Worm (Caenorhabditis elegans) whole organism, L3 larva: ENCODE data around the gene Y66D12A.13.

ENCODE experiments used
- R02D3.7 ChIP-seq: fragments of 150-350 bp; optimal IDR thresholded peaks from 2 replicates; lab custom pipeline; 2014; ENCODE audit warnings: missing biosample characterization, missing genetic modification characterization
- ZK546.5 ChIP-seq: sonication (generic microtip); optimal IDR thresholded peaks from 2 replicates; lab custom pipeline; 2017; ENCODE audit warnings: missing biosample characterization, missing genetic modification characterization
- ama-1 ChIP-seq: fragments of 150-350 bp; optimal IDR thresholded peaks from 2 replicates; lab custom pipeline; 2018
- ceh-28 ChIP-seq: fragments of 150-350 bp; optimal IDR thresholded peaks from 2 replicates; lab custom pipeline; 2014; ENCODE audit warnings: missing biosample characterization, missing genetic modification reagents, missing genetic modification characterization
- ceh-82 ChIP-seq: fragments of 150-350 bp; optimal IDR thresholded peaks from 2 replicates; lab custom pipeline; 2014; ENCODE audit warnings: missing biosample characterization, missing genetic modification characterization
- ceh-9 ChIP-seq: sonication (generic microtip); optimal IDR thresholded peaks from 2 replicates; lab custom pipeline; 2018; ENCODE audit warnings: missing biosample characterization, missing genetic modification characterization
- daf-12 ChIP-seq: fragments of 150-350 bp; optimal IDR thresholded peaks from 2 replicates; lab custom pipeline; 2014; ENCODE audit warnings: missing biosample characterization, missing genetic modification reagents, missing genetic modification characterization
- egl-27 ChIP-seq: sonication (generic microtip); optimal IDR thresholded peaks from 4 replicates; lab custom pipeline; 2017; ENCODE audit warnings: missing biosample characterization, missing genetic modification reagents, missing genetic modification characterization
- egl-5 ChIP-seq: fragments of 150-350 bp; optimal IDR thresholded peaks from 2 replicates; lab custom pipeline; 2017; ENCODE audit warnings: missing biosample characterization, missing genetic modification reagents, missing genetic modification characterization, inconsistent platforms
- elt-1 ChIP-seq: fragments of 150-350 bp; optimal IDR thresholded peaks from 2 replicates; lab custom pipeline; 2014; ENCODE audit warnings: missing biosample characterization, missing genetic modification characterization
- elt-2 ChIP-seq: sonication (generic microtip); optimal IDR thresholded peaks from 2 replicates; lab custom pipeline; 2016; ENCODE audit warnings: missing genetic modification reagents, mild to moderate bottlenecking, missing genetic modification characterization, missing compliant biosample characterization
- elt-3 ChIP-seq, 3 experiments: fragments of 150-350 bp in 1 of 3; sonication (generic microtip) in 2 of 3; optimal IDR thresholded peaks; 2 replicates in 2 of 3; 4 replicates in 1 of 3; lab custom pipeline; 2014 to 2017; ENCODE audit warnings: missing biosample characterization in 3 of 3, missing genetic modification characterization in 3 of 3
- eor-1 ChIP-seq, 2 experiments: fragments of 150-350 bp; optimal IDR thresholded peaks; 2 replicates each; lab custom pipeline; 2014 to 2018; ENCODE audit warnings: missing biosample characterization in 2 of 2, missing genetic modification characterization in 2 of 2
- fkh-10 ChIP-seq: sonication (generic microtip); optimal IDR thresholded peaks from 2 replicates; lab custom pipeline; 2017; ENCODE audit warnings: missing biosample characterization, missing genetic modification reagents, missing genetic modification characterization
- fkh-2 ChIP-seq: fragments of 150-350 bp; optimal IDR thresholded peaks from 2 replicates; lab custom pipeline; 2014; ENCODE audit warnings: missing biosample characterization, missing genetic modification reagents, missing genetic modification characterization
- fos-1 ChIP-seq: fragments of 150-350 bp; optimal IDR thresholded peaks from 2 replicates; lab custom pipeline; 2014; ENCODE audit warnings: missing biosample characterization, missing genetic modification characterization
- jun-1 ChIP-seq: fragments of 150-350 bp; optimal IDR thresholded peaks from 2 replicates; lab custom pipeline; 2014; ENCODE audit warnings: missing biosample characterization, missing genetic modification reagents, missing genetic modification characterization
- lin-15B ChIP-seq: fragments of 150-350 bp; optimal IDR thresholded peaks from 2 replicates; lab custom pipeline; 2014; ENCODE audit warnings: missing biosample characterization, missing genetic modification characterization
- lsy-12 ChIP-seq: sonication (generic microtip); optimal IDR thresholded peaks from 2 replicates; lab custom pipeline; 2016; ENCODE audit warnings: mild to moderate bottlenecking, missing genetic modification characterization, missing compliant biosample characterization
- mdl-1 ChIP-seq: fragments of 150-350 bp; optimal IDR thresholded peaks from 2 replicates; lab custom pipeline; 2014; ENCODE audit warnings: missing biosample characterization, missing genetic modification characterization
- mml-1 ChIP-seq: fragments of 150-350 bp; sonication (generic microtip); optimal IDR thresholded peaks from 3 replicates; lab custom pipeline; 2014; ENCODE audit warnings: missing biosample characterization, missing genetic modification characterization
- nfya-1 ChIP-seq: sonication (generic microtip); optimal IDR thresholded peaks from 2 replicates; lab custom pipeline; 2017; ENCODE audit warnings: missing genetic modification characterization, mild to moderate bottlenecking, missing compliant biosample characterization, antibody characterized with exemption, moderate library complexity; ENCODE audit not compliant: insufficient read depth
- nhr-11 ChIP-seq: fragments of 150-350 bp; optimal IDR thresholded peaks from 2 replicates; lab custom pipeline; 2014; ENCODE audit warnings: missing biosample characterization, missing genetic modification characterization
- nhr-12 ChIP-seq: fragments of 150-350 bp; optimal IDR thresholded peaks from 2 replicates; lab custom pipeline; 2014; ENCODE audit warnings: missing biosample characterization, missing genetic modification characterization
- nhr-237 ChIP-seq: fragments of 150-350 bp; optimal IDR thresholded peaks from 2 replicates; lab custom pipeline; 2014; ENCODE audit warnings: missing biosample characterization, missing genetic modification characterization
- nhr-25 ChIP-seq: sonication (generic microtip); optimal IDR thresholded peaks from 2 replicates; lab custom pipeline; 2017; ENCODE audit warnings: missing biosample characterization, missing genetic modification characterization
- nhr-67 ChIP-seq: fragments of 150-350 bp; optimal IDR thresholded peaks from 2 replicates; lab custom pipeline; 2014; ENCODE audit warnings: missing biosample characterization, missing genetic modification characterization
- nhr-77 ChIP-seq: fragments of 150-350 bp; optimal IDR thresholded peaks from 2 replicates; lab custom pipeline; 2014; ENCODE audit warnings: missing biosample characterization, missing genetic modification characterization
- pha-4 ChIP-seq: fragments of 150-350 bp; optimal IDR thresholded peaks from 2 replicates; lab custom pipeline; 2014; ENCODE audit warnings: missing biosample characterization, missing genetic modification reagents, missing genetic modification characterization
- pqm-1 ChIP-seq: fragments of 150-350 bp; optimal IDR thresholded peaks from 2 replicates; lab custom pipeline; 2017; ENCODE audit warnings: missing biosample characterization, missing genetic modification characterization, inconsistent platforms
- sea-2 ChIP-seq: fragments of 150-350 bp; sonication (generic microtip); optimal IDR thresholded peaks from 4 replicates; lab custom pipeline; 2014; ENCODE audit warnings: missing biosample characterization, missing genetic modification reagents, missing genetic modification characterization
- skn-1 ChIP-seq: fragments of 150-350 bp; optimal IDR thresholded peaks from 2 replicates; lab custom pipeline; 2014; ENCODE audit warnings: missing biosample characterization, missing genetic modification characterization
- tbx-2 ChIP-seq: sonication (generic microtip); optimal IDR thresholded peaks from 2 replicates; lab custom pipeline; 2016; ENCODE audit warnings: mild to moderate bottlenecking, missing genetic modification characterization, missing compliant biosample characterization
- unc-39 ChIP-seq: sonication (generic microtip); optimal IDR thresholded peaks from 4 replicates; lab custom pipeline; 2017; ENCODE audit warnings: missing biosample characterization, missing genetic modification characterization
- unc-62 ChIP-seq: fragments of 150-350 bp; sonication (generic microtip); optimal IDR thresholded peaks from 4 replicates; lab custom pipeline; 2014; ENCODE audit warnings: missing biosample characterization, missing genetic modification reagents, missing genetic modification characterization
- zag-1 ChIP-seq: fragments of 150-350 bp; optimal IDR thresholded peaks from 2 replicates; lab custom pipeline; 2014; ENCODE audit warnings: missing biosample characterization, missing genetic modification characterization
- ztf-4 ChIP-seq: fragments of 150-350 bp; optimal IDR thresholded peaks from 2 replicates; lab custom pipeline; 2014; ENCODE audit warnings: missing biosample characterization, missing genetic modification characterization

Gene Y66D12A.13

DNA sequence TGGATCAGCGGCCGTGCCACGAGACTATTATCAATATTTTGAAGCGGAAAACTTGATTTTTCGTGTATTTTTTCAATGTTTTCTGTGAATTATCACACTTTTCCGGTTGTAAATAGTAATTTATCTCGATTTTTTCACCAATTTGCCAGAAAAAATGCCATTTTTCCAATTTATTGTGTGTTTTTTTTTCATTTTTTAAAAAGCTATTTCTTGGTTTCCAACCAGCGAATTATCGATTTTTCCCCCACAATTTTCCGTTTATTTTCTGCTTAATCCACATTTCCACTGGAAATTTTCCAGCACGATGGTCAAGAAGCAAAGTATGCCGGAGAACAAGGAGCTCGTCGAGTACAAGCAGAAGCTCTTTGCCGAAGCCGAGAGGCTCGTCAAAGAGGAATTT lies 19.7 kb downstream of the Y66D12A.13 start, which contains the start of gene psme-3:
TSS of gene psme-3 (plus strand) at position 301 of the 400 bp plus-strand sequence.
- TF ChIP-seq elt-1 (tag; lab: Kevin White, UChicago) (no peak), elt-2 (tag; lab: Kevin White, UChicago) (no peak), mml-1 (tag; lab: Kevin White, UChicago) (no peak), nhr-11 (tag; lab: Kevin White, UChicago) (no peak), nhr-237 (tag; lab: Kevin White, UChicago) (no peak), ceh-28 (tag; lab: Kevin White, UChicago) (no peak), daf-12 (tag; lab: Kevin White, UChicago) (no peak), egl-27 (tag; lab: Kevin White, UChicago) (no peak), fkh-10 (GFP tag; lab: Kevin White, UChicago) (no peak), elt-3 (tag; optimal IDR thresholded peaks at IDR 0.05; lab: Kevin White, UChicago) (no peak), nhr-12 (tag; lab: Kevin White, UChicago) (no peak), unc-62 (no peak), ceh-9 (tag; lab: Kevin White, UChicago) (no peak), ZK546.5 (tag; lab: Kevin White, UChicago) (no peak), fkh-2 (tag; lab: Kevin White, UChicago) (no peak), mdl-1 (tag; lab: Kevin White, UChicago) (no peak), pqm-1 (tag; lab: Kevin White, UChicago) (no peak), eor-1 (tag; optimal IDR thresholded peaks at IDR 0.05; lab: Kevin White, UChicago) (no peak), egl-5 (tag; lab: Kevin White, UChicago) (no peak)

DNA sequence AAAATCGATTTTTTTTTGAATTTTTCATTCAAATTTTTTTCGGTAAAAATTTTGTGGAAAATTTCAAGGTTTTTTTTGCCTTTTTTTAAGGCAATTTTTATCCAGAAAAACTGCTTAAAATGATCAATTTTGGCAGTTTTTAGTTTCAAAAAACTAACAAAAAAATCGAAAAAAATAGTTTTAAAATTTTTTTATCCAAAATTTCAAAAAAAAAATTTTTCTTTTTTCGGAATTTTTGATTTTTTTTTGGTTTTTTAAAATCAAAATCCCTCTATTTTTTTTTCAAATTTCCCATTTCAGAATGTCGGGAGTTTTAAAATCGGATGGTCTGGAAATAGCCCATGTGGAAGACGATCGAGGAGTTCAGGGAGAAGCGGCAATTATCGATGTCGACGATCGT lies 25.8 kb downstream of the Y66D12A.13 start, which contains the start of gene Y66D12A.8:
TSS of gene Y66D12A.8 (plus strand) at position 301 of the 400 bp plus-strand sequence.
- TF ChIP-seq egl-27 (tag; lab: Kevin White, UChicago), result no peak
- TF ChIP-seq fkh-2 (tag; lab: Kevin White, UChicago), result no peak
- no peak for TF ChIP-seq ztf-4
- no peak for TF ChIP-seq ceh-82 (tag; lab: Kevin White, UChicago)
- TF ChIP-seq mdl-1 (tag; lab: Kevin White, UChicago), result no peak
- no peak for TF ChIP-seq fkh-10 (GFP tag; lab: Kevin White, UChicago)
- no peak for TF ChIP-seq lsy-12 (tag; lab: Kevin White, UChicago)
- TF ChIP-seq lin-15B, result no peak
- TF ChIP-seq nhr-67 (tag; lab: Kevin White, UChicago), result no peak
- TF ChIP-seq, all 47 proteins: peak for 0

DNA sequence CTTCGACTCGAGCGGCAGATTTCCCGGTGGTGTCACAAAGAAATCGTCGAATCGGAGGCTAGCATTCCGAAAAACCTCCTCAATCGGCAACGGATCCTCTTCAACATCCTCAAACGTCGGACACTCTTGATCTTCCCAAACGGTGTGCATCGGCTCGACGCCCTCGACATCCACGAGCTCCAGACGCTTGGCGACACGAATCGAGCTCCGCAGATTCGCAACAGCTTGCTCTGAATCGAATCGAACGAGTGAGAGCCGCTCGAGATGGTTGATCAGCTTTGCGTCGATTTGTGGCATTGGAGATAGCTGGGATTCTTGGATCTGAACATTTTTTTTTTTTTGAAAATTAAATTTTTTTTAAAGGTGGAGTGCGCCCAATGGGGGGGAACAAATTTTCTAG lies 31.2 kb downstream of the Y66D12A.13 start:
- TF ChIP-seq elt-3 (tag; optimal IDR thresholded peaks at IDR 0.05; lab: Kevin White, UChicago) (no peak), skn-1 (tag; lab: Kevin White, UChicago) (no peak), unc-62 (no peak), R02D3.7 (tag; lab: Kevin White, UChicago) (no peak), ceh-82 (tag; lab: Kevin White, UChicago) (no peak), ama-1 (no peak), elt-2 (tag; lab: Kevin White, UChicago) (no peak), nhr-25 (tag; lab: Kevin White, UChicago) (no peak), pqm-1 (tag; lab: Kevin White, UChicago) (no peak)

DNA sequence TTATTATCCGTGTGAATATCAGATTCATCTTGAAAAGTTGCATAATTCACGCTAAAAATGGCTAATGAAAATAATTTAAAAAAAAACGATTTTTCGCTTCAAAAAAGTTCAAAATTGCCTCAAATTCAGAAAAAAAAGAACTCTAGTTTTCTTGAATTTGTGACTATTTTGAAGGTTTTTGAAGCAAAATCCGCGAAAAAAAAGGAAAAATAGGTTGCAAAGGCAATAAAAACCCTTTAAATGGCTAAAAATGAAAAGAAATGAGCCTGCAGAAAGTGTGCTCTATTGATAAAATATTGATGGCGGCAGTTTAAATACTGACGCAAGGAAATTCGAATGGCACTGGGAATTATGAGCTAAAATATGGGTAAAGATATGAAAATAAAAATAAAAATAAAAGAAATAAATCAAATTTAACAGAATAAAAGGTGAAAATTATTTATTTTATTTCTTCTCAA lies 32.3 kb downstream of the Y66D12A.13 start, which contains the start of gene Y66D12A.7:
TSS of gene Y66D12A.7 (minus strand) at position 51 of the 458 bp plus-strand sequence.
- TF ChIP-seq sea-2 (GFP tag; lab: Kevin White, UChicago) (no peak), pha-4 (peak; percentile 55), nhr-77 (tag; lab: Kevin White, UChicago) (no peak), R02D3.7 (tag; lab: Kevin White, UChicago) (no peak), tbx-2 (no peak), nhr-237 (tag; lab: Kevin White, UChicago) (no peak), nfya-1 (tag; lab: Kevin White, UChicago) (peak; percentile 44), daf-12 (tag; lab: Kevin White, UChicago) (no peak), fos-1 (no peak), ama-1 (no peak), nhr-11 (tag; lab: Kevin White, UChicago) (no peak), pqm-1 (tag; lab: Kevin White, UChicago) (peak; percentile 1), elt-2 (tag; lab: Kevin White, UChicago) (no peak), unc-39 (tag; lab: Kevin White, UChicago) (no peak), egl-5 (tag; lab: Kevin White, UChicago) (peak; percentile 60), elt-3 (tag; optimal IDR thresholded peaks at IDR 0.05; lab: Kevin White, UChicago) (no peak), zag-1 (tag; lab: Kevin White, UChicago) (no peak), lin-15B (peak; percentile 64), eor-1 (tag; optimal IDR thresholded peaks at IDR 0.05; lab: Kevin White, UChicago) (no peak), ceh-28 (tag; lab: Kevin White, UChicago) (no peak), jun-1 (tag; lab: Kevin White, UChicago) (no peak)
